Fruit fly (Drosophila melanogaster) whole organism, embryonic: ENCODE measurements around the gene CG9289.

Experiments used
- Atf3 ChIP-seq: fragments of 200-800 bp; sonication (Bioruptor generic); optimal IDR thresholded peaks from 3 replicates; lab custom pipeline; 2016; ENCODE audit warnings: missing biosample characterization, missing genetic modification characterization
- B-H1 ChIP-seq: fragments of 200-800 bp; sonication (Bioruptor generic); IDR thresholded peaks from 3 replicates; pipeline ENCODE4 v1.3.6; 2022; ENCODE audit warnings: missing biosample characterization, missing genetic modification characterization
- CG10267 ChIP-seq: fragments of 200-800 bp; sonication (Bioruptor generic); optimal IDR thresholded peaks from 2 replicates; lab custom pipeline; 2018; ENCODE audit warnings: missing biosample characterization, mild to moderate bottlenecking, missing genetic modification characterization, moderate library complexity
- CG10366 ChIP-seq: fragments of 200-800 bp; sonication (Bioruptor generic); IDR thresholded peaks from 2 replicates; pipeline ENCODE4 v1.3.6; 2022; ENCODE audit warnings: missing biosample characterization, missing genetic modification characterization
- CG12391 ChIP-seq: fragments of 200-800 bp; sonication (Bioruptor generic); optimal IDR thresholded peaks from 3 replicates; lab custom pipeline; 2018; ENCODE audit warnings: missing biosample characterization, mild to moderate bottlenecking, missing genetic modification characterization, moderate library complexity
- CG12659 ChIP-seq: fragments of 200-800 bp; sonication (Bioruptor generic); optimal IDR thresholded peaks from 3 replicates; lab custom pipeline; 2017; ENCODE audit warnings: mild to moderate bottlenecking, missing biosample characterization, missing genetic modification reagents, missing genetic modification characterization
- CG13894 ChIP-seq: fragments of 200-800 bp; sonication (Bioruptor generic); optimal IDR thresholded peaks from 3 replicates; lab custom pipeline; 2018; ENCODE audit warnings: missing biosample characterization, mild to moderate bottlenecking, missing genetic modification characterization, moderate library complexity
- CG14014 ChIP-seq: fragments of 200-800 bp; sonication (Bioruptor generic); IDR thresholded peaks from 2 replicates; pipeline ENCODE4 v1.3.6; 2022; ENCODE audit warnings: missing biosample characterization, missing genetic modification characterization
- CG15514 ChIP-seq: fragments of 200-800 bp; sonication (Bioruptor generic); optimal IDR thresholded peaks from 3 replicates; lab custom pipeline; 2017; ENCODE audit warnings: missing biosample characterization, missing genetic modification characterization, mild to moderate bottlenecking, moderate library complexity, missing genetic modification reagents
- CG15696 ChIP-seq: fragments of 200-800 bp; sonication (Bioruptor generic); optimal IDR thresholded peaks from 2 replicates; lab custom pipeline; 2019; ENCODE audit warnings: missing biosample characterization, mild to moderate bottlenecking, missing genetic modification characterization, moderate library complexity
- CG17328 ChIP-seq: fragments of 200-800 bp; sonication (Bioruptor generic); IDR thresholded peaks from 2 replicates; pipeline ENCODE4 v1.3.6; 2022; ENCODE audit warnings: missing biosample characterization, missing genetic modification characterization
- CG18619 ChIP-seq: fragments of 200-800 bp; sonication (Bioruptor generic); optimal IDR thresholded peaks from 3 replicates; lab custom pipeline; 2017; ENCODE audit warnings: missing biosample characterization, mild to moderate bottlenecking, missing genetic modification characterization
- CG2678 ChIP-seq: fragments of 200-800 bp; sonication (Bioruptor generic); optimal IDR thresholded peaks from 3 replicates; lab custom pipeline; 2019; ENCODE audit warnings: missing biosample characterization, mild to moderate bottlenecking, missing genetic modification characterization, moderate library complexity
- CG34224 ChIP-seq: fragments of 200-800 bp; sonication (Bioruptor generic); IDR thresholded peaks from 3 replicates; pipeline ENCODE4 v1.3.6; 2022; ENCODE audit warnings: missing biosample characterization, missing genetic modification characterization; ENCODE audit not compliant: partially characterized antibody
- CG4282 ChIP-seq: fragments of 200-800 bp; sonication (Bioruptor generic); optimal IDR thresholded peaks from 2 replicates; lab custom pipeline; 2016; ENCODE audit warnings: missing biosample characterization, missing genetic modification characterization
- CG6689 ChIP-seq: fragments of 200-800 bp; sonication (Bioruptor generic); IDR thresholded peaks from 2 replicates; pipeline ENCODE4 v1.3.6; 2022; ENCODE audit warnings: missing biosample characterization, missing genetic modification characterization
- CG7839 ChIP-seq: fragments of 200-800 bp; sonication (Bioruptor generic); optimal IDR thresholded peaks from 3 replicates; lab custom pipeline; 2018; ENCODE audit warnings: missing biosample characterization, mild to moderate bottlenecking, missing genetic modification characterization, moderate library complexity
- E2f2 ChIP-seq: fragments of 200-800 bp; sonication (Bioruptor generic); IDR thresholded peaks from 2 replicates; pipeline ENCODE4 v1.3.6; 2022; ENCODE audit warnings: missing biosample characterization, missing genetic modification characterization
- Hmr ChIP-seq: fragments of 200-800 bp; sonication (Bioruptor generic); optimal IDR thresholded peaks from 3 replicates; lab custom pipeline; 2017; ENCODE audit warnings: mild to moderate bottlenecking, missing biosample characterization, missing genetic modification reagents, missing genetic modification characterization
- Hr39 ChIP-seq: fragments of >200 bp; optimal IDR thresholded peaks from 2 replicates; lab custom pipeline; 2017
- Hr51 ChIP-seq, 2 experiments: fragments of 200-800 bp; sonication (Bioruptor generic); optimal IDR thresholded peaks; 2 replicates in 1 of 2; 3 replicates in 1 of 2; lab custom pipeline; 2016 to 2018; ENCODE audit warnings: missing biosample characterization in 2 of 2, missing genetic modification characterization in 2 of 2, mild to moderate bottlenecking in 1 of 2, moderate library complexity in 1 of 2
- MESR4 ChIP-seq: fragments of 200-800 bp; sonication (Bioruptor generic); optimal IDR thresholded peaks from 2 replicates; lab custom pipeline; 2018; ENCODE audit warnings: missing biosample characterization, mild to moderate bottlenecking, missing genetic modification characterization, moderate library complexity
- Max ChIP-seq: fragments of 200-800 bp; sonication (Bioruptor generic); optimal IDR thresholded peaks from 2 replicates; lab custom pipeline; 2016; ENCODE audit warnings: missing biosample characterization, mild to moderate bottlenecking, missing genetic modification characterization
- Ptx1 ChIP-seq: fragments of 200-800 bp; sonication (Bioruptor generic); IDR thresholded peaks from 2 replicates; pipeline ENCODE4 v1.3.6; 2022; ENCODE audit warnings: missing biosample characterization, missing genetic modification characterization
- Side ChIP-seq: fragments of 200-800 bp; sonication (Bioruptor generic); optimal IDR thresholded peaks from 2 replicates; lab custom pipeline; 2016; ENCODE audit warnings: missing biosample characterization, missing genetic modification characterization
- Sin3A ChIP-seq: fragments of >200 bp; optimal IDR thresholded peaks from 2 replicates; lab custom pipeline; 2018
- Spps ChIP-seq: fragments of 200-800 bp; sonication (Bioruptor generic); optimal IDR thresholded peaks from 2 replicates; lab custom pipeline; 2018; ENCODE audit warnings: missing biosample characterization, mild to moderate bottlenecking, missing genetic modification characterization
- Tbp ChIP-seq: fragments of >200 bp; optimal IDR thresholded peaks from 2 replicates; lab custom pipeline; 2018; ENCODE audit warnings: missing biosample characterization, missing genetic modification characterization
- abd-A ChIP-seq: fragments of 200-800 bp; sonication (Bioruptor generic); optimal IDR thresholded peaks from 3 replicates; lab custom pipeline; 2019; ENCODE audit warnings: missing biosample characterization, mild to moderate bottlenecking, missing genetic modification characterization, moderate library complexity
- al ChIP-seq: fragments of 200-800 bp; sonication (Bioruptor generic); IDR thresholded peaks from 2 replicates; pipeline ENCODE4 v1.3.6; 2022; ENCODE audit warnings: missing biosample characterization, missing genetic modification characterization
- gem ChIP-seq: fragments of 200-800 bp; sonication (Bioruptor generic); optimal IDR thresholded peaks from 2 replicates; lab custom pipeline; 2019; ENCODE audit warnings: missing biosample characterization, mild to moderate bottlenecking, missing genetic modification characterization, moderate library complexity
- grau ChIP-seq: fragments of 200-800 bp; optimal IDR thresholded peaks from 3 replicates; lab custom pipeline; 2019; ENCODE audit warnings: missing biosample characterization, mild to moderate bottlenecking, missing genetic modification characterization, moderate library complexity
- gsb-n ChIP-seq: fragments of 200-800 bp; sonication (Bioruptor generic); optimal IDR thresholded peaks from 3 replicates; lab custom pipeline; 2018; ENCODE audit warnings: missing biosample characterization, mild to moderate bottlenecking, missing genetic modification characterization
- hkb ChIP-seq, 2 experiments: fragments of 200-800 bp in 1 of 2; fragments of >200 bp in 1 of 2; sonication (Bioruptor generic) in 1 of 2; IDR thresholded peaks in 1 of 2; optimal IDR thresholded peaks in 1 of 2; 2 replicates each; pipeline versions ENCODE4 v1.3.6 to Lab custom; 2017 to 2022; ENCODE audit warnings: missing biosample characterization in 1 of 2, missing genetic modification characterization in 1 of 2
- jigr1 ChIP-seq: fragments of 200-800 bp; sonication (Bioruptor generic); IDR thresholded peaks from 3 replicates; pipeline ENCODE4 v1.3.6; 2022; ENCODE audit warnings: missing biosample characterization, missing genetic modification characterization
- jumu ChIP-seq: fragments of 200-800 bp; sonication (Bioruptor generic); optimal IDR thresholded peaks from 3 replicates; lab custom pipeline; 2016; ENCODE audit warnings: missing biosample characterization, missing genetic modification characterization
- lab ChIP-seq: fragments of 200-800 bp; sonication (Bioruptor generic); optimal IDR thresholded peaks from 3 replicates; lab custom pipeline; 2017; ENCODE audit warnings: missing biosample characterization, missing genetic modification characterization, mild to moderate bottlenecking, moderate library complexity, missing genetic modification reagents
- luna ChIP-seq: fragments of 200-800 bp; sonication (Bioruptor generic); optimal IDR thresholded peaks from 2 replicates; lab custom pipeline; 2016; ENCODE audit warnings: missing biosample characterization, missing genetic modification characterization
- maf-S ChIP-seq: fragments of 200-800 bp; sonication (Bioruptor generic); optimal IDR thresholded peaks from 2 replicates; lab custom pipeline; 2016; ENCODE audit warnings: missing biosample characterization, missing genetic modification characterization
- nau ChIP-seq: fragments of 200-800 bp; sonication (Bioruptor generic); optimal IDR thresholded peaks from 3 replicates; lab custom pipeline; 2017; ENCODE audit warnings: missing biosample characterization, mild to moderate bottlenecking, missing genetic modification characterization, missing genetic modification reagents
- nmo ChIP-seq: fragments of 200-800 bp; sonication (Bioruptor generic); optimal IDR thresholded peaks from 2 replicates; lab custom pipeline; 2018; ENCODE audit warnings: missing biosample characterization, mild to moderate bottlenecking, missing genetic modification characterization, moderate library complexity
- pfk ChIP-seq: fragments of 200-800 bp; sonication (Bioruptor generic); optimal IDR thresholded peaks from 2 replicates; lab custom pipeline; 2018; ENCODE audit warnings: missing biosample characterization, mild to moderate bottlenecking, missing genetic modification characterization, moderate library complexity
- pho ChIP-seq: fragments of 200-800 bp; sonication (Bioruptor generic); optimal IDR thresholded peaks from 2 replicates; lab custom pipeline; 2016; ENCODE audit warnings: missing biosample characterization, missing genetic modification characterization
- scrt ChIP-seq: fragments of 200-800 bp; sonication (Bioruptor generic); optimal IDR thresholded peaks from 2 replicates; lab custom pipeline; 2018; ENCODE audit warnings: missing biosample characterization, mild to moderate bottlenecking, missing genetic modification characterization, moderate library complexity
- sens ChIP-seq: fragments of 200-800 bp; sonication (Bioruptor generic); peaks from one replicate; lab custom pipeline; 2016; ENCODE audit warnings: missing biosample characterization, missing genetic modification characterization
- slp2 ChIP-seq: fragments of 200-800 bp; sonication (Bioruptor generic); optimal IDR thresholded peaks from 2 replicates; lab custom pipeline; 2016; ENCODE audit warnings: missing biosample characterization, missing genetic modification characterization
- stwl ChIP-seq: fragments of 200-800 bp; sonication (Bioruptor generic); optimal IDR thresholded peaks from 3 replicates; lab custom pipeline; 2018; ENCODE audit warnings: missing biosample characterization, mild to moderate bottlenecking, missing genetic modification characterization, moderate library complexity
- tgo ChIP-seq: fragments of 200-800 bp; sonication (Bioruptor generic); IDR thresholded peaks from 3 replicates; pipeline ENCODE4 v1.3.6; 2022; ENCODE audit warnings: missing biosample characterization, missing genetic modification characterization
- ttk ChIP-seq: fragments of 200-800 bp; sonication (Bioruptor generic); IDR thresholded peaks from 2 replicates; pipeline ENCODE4 v2.1.2; 2022; ENCODE audit warnings: missing biosample characterization, missing genetic modification characterization

The CG9289 gene

dm6 chr2L:8633671-8634391, 50.3 kb downstream of the CG9289 start (continued):
- TF ChIP-seq CG4282 (GFP tag; lab: Kevin White, UChicago) (no peak), Side (GFP tag; lab: Kevin White, UChicago) (no peak), Tbp (no peak), hkb (optimal IDR thresholded peaks at IDR 0.05; lab: Kevin White, UChicago) (no peak), hkb (GFP tag; IDR thresholded peaks at IDR 0.05; lab: Robert Waterston, UW) (peak; percentile 66), Hr51 (GFP tag; optimal IDR thresholded peaks at IDR 0.05; lab: Kevin White, UChicago) (peak in 1 of 2 experiments; percentile 49), CG12659 (GFP tag; lab: Kevin White, UChicago) (peak; percentile 18), CG18619 (peak; percentile 8), grau (tag; lab: Kevin White, UChicago) (no peak), nmo (GFP tag; lab: Kevin White, UChicago) (no peak), al (GFP tag; lab: Robert Waterston, UW) (0 out of 2 replicates have a peak, but pooled peaks have one; percentile 11), CG10267 (tag; lab: Kevin White, UChicago) (peak; percentile 1), jumu (GFP tag; lab: Kevin White, UChicago) (no peak), pho (no peak), maf-S (GFP tag; lab: Kevin White, UChicago) (no peak), Hr39 (no peak), CG34224 (GFP tag; lab: Robert Waterston, UW) (no peak), tgo (GFP tag; lab: Robert Waterston, UW) (0 out of 3 replicates have a peak, but pooled peaks have one; percentile 19), CG6689 (peak; percentile 48), ttk (GFP tag; lab: Robert Waterston, UW) (peak; percentile 36; the same call in 1 of the 2 replicates), CG17328 (GFP tag; lab: Robert Waterston, UW) (peak; percentile 55), pfk (GFP tag; lab: Kevin White, UChicago) (peak; percentile 93), nau (GFP tag; lab: Kevin White, UChicago) (no peak), CG12391 (peak; percentile 36), E2f2 (peak; percentile 35; the same call in 1 of the 2 replicates), Sin3A (no peak), gsb-n (tag; lab: Kevin White, UChicago) (no peak), Ptx1 (GFP tag; lab: Robert Waterston, UW) (peak; percentile 46), stwl (tag; lab: Kevin White, UChicago) (peak; percentile 47), CG15696 (no peak), gem (tag; lab: Kevin White, UChicago) (peak; percentile 65), Spps (tag; lab: Kevin White, UChicago) (no peak), luna (no peak), CG13894 (tag; lab: Kevin White, UChicago) (peak; percentile 42), slp2 (GFP tag; lab: Kevin White, UChicago) (no peak), abd-A (tag; lab: Kevin White, UChicago) (peak; percentile 19), CG7839 (tag; lab: Kevin White, UChicago) (peak; percentile 50), lab (peak; percentile 53), sens (GFP tag; lab: Kevin White, UChicago) (peak; percentile 37), B-H1 (no peak; the same call in 2 of the 3 replicates), Max (GFP tag; lab: Kevin White, UChicago) (no peak), MESR4 (no peak), CG14014 (GFP tag; lab: Robert Waterston, UW) (0 out of 2 replicates have a peak, but pooled peaks have one; percentile 10), Atf3 (GFP tag; lab: Kevin White, UChicago) (no peak), CG15514 (GFP tag; lab: Kevin White, UChicago) (no peak), Hmr (GFP tag; lab: Kevin White, UChicago) (peak; percentile 40), CG10366 (GFP tag; lab: Robert Waterston, UW) (peak; percentile 46; the same call in 1 of the 2 replicates), scrt (peak; percentile 2), jigr1 (GFP tag; lab: Robert Waterston, UW) (no peak), CG2678 (no peak)
